Fruit fly (Drosophila melanogaster): Measurements from ENCODE around the gene CG9926.

DNA sequence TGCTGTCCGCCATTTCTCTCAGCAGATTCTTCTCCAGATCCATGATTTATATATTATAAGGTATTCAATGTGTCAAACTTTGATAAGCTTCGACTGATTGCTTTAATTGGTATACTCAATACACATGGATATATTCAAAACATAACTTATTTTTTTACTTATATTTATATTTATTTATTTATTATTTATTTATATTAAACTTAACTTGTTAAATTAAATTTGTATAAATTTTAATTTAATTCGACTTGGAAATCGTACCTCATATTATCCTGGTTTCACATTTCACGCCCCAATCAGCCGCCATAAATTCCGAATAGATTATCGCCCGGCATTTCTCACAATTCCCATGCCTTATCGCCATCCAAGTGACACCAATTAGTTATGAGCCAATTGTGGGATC is 7.6 kb downstream of the CG9926 start, which contains the start of gene Art9:
- TF ChIP-seq CG9139 (GFP tag; optimal IDR thresholded peaks at IDR 0.05) (no peak), Met (GFP tag; optimal IDR thresholded peaks at IDR 0.05) (no peak), pdm3 (GFP tag; optimal IDR thresholded peaks at IDR 0.05) (no peak), Ets21C (GFP tag; optimal IDR thresholded peaks at IDR 0.05) (no peak), CG6792 (GFP tag; optimal IDR thresholded peaks at IDR 0.05) (no peak), CG15336 (GFP tag; IDR thresholded peaks at IDR 0.05) (no peak), OdsH (GFP tag; optimal IDR thresholded peaks at IDR 0.05) (no peak), Gug (GFP tag; IDR thresholded peaks at IDR 0.05) (no peak), fkh (GFP tag; optimal IDR thresholded peaks at IDR 0.05) (no peak), lz (GFP tag; optimal IDR thresholded peaks at IDR 0.05) (no peak), Lpt (GFP tag; optimal IDR thresholded peaks at IDR 0.05) (no peak), CG3919 (GFP tag; optimal IDR thresholded peaks at IDR 0.05) (no peak), net (GFP tag; optimal IDR thresholded peaks at IDR 0.05) (no peak)

Data from whole organism, prepupa.